Fruit fly (Drosophila melanogaster) whole organism, prepupa: ENCODE results near the gene Elp5.
A peak's percentile ranks its signal among the peaks of the same experiment; 100 is the strongest.

ENCODE experiments used
- Blimp-1 ChIP-seq: fragments of 200-800 bp; sonication (Bioruptor generic); optimal IDR thresholded peaks from 3 replicates; lab custom pipeline; 2017; ENCODE audit warnings: missing biosample characterization, missing genetic modification characterization, mild to moderate bottlenecking, moderate library complexity, missing genetic modification reagents
- CG10631 ChIP-seq: fragments of 200-800 bp; sonication (Bioruptor generic); optimal IDR thresholded peaks from 2 replicates; lab custom pipeline; 2016; ENCODE audit warnings: missing biosample characterization, missing genetic modification characterization
- CG10669 ChIP-seq: fragments of 200-800 bp; sonication (Bioruptor generic); optimal IDR thresholded peaks from 3 replicates; lab custom pipeline; 2018; ENCODE audit warnings: missing biosample characterization, mild to moderate bottlenecking, missing genetic modification characterization, moderate library complexity
- CG11294 ChIP-seq: fragments of 200-800 bp; sonication (Bioruptor generic); IDR thresholded peaks from 2 replicates; pipeline ENCODE4 v1.3.6; 2022; ENCODE audit warnings: missing biosample characterization, missing genetic modification characterization
- CG11902 ChIP-seq: fragments of 200-800 bp; sonication (Bioruptor generic); optimal IDR thresholded peaks from 3 replicates; lab custom pipeline; 2016; ENCODE audit warnings: missing biosample characterization, missing genetic modification characterization
- CG15336 ChIP-seq: fragments of 200-800 bp; sonication (Bioruptor generic); IDR thresholded peaks from 2 replicates; pipeline ENCODE4 v1.3.6; 2022; ENCODE audit warnings: missing biosample characterization, missing genetic modification characterization
- CG1621 ChIP-seq: fragments of 200-800 bp; sonication (Bioruptor generic); optimal IDR thresholded peaks from 3 replicates; lab custom pipeline; 2018; ENCODE audit warnings: missing biosample characterization, mild to moderate bottlenecking, missing genetic modification characterization
- CG16779 ChIP-seq: fragments of 200-800 bp; sonication (Bioruptor generic); optimal IDR thresholded peaks from 3 replicates; lab custom pipeline; 2017; ENCODE audit warnings: missing biosample characterization, mild to moderate bottlenecking, missing genetic modification characterization
- CG3032 ChIP-seq: fragments of 200-800 bp; optimal IDR thresholded peaks from 2 replicates; lab custom pipeline; 2019; ENCODE audit warnings: missing biosample characterization, mild to moderate bottlenecking, missing genetic modification characterization, moderate library complexity
- CG31627 ChIP-seq: fragments of 200-800 bp; sonication (Bioruptor generic); optimal IDR thresholded peaks from 3 replicates; lab custom pipeline; 2016; ENCODE audit warnings: missing biosample characterization, missing genetic modification characterization
- CG32006 ChIP-seq: fragments of 200-800 bp; sonication (Bioruptor generic); optimal IDR thresholded peaks from 3 replicates; lab custom pipeline; 2017; ENCODE audit warnings: missing biosample characterization, mild to moderate bottlenecking, missing genetic modification characterization
- CG34406 ChIP-seq: fragments of 200-800 bp; sonication (Bioruptor generic); optimal IDR thresholded peaks from 3 replicates; lab custom pipeline; 2016; ENCODE audit warnings: missing biosample characterization, missing genetic modification characterization
- CG3919 ChIP-seq: fragments of 200-800 bp; sonication (Bioruptor generic); optimal IDR thresholded peaks from 3 replicates; lab custom pipeline; 2016; ENCODE audit warnings: missing biosample characterization, missing genetic modification characterization
- CG4318 ChIP-seq: fragments of 200-800 bp; sonication (Bioruptor generic); optimal IDR thresholded peaks from 3 replicates; lab custom pipeline; 2017; ENCODE audit warnings: missing biosample characterization, mild to moderate bottlenecking, missing genetic modification characterization
- CG6792 ChIP-seq: fragments of 200-800 bp; sonication (Bioruptor generic); optimal IDR thresholded peaks from 3 replicates; lab custom pipeline; 2016; ENCODE audit warnings: missing biosample characterization, missing genetic modification characterization
- CG6808 ChIP-seq: fragments of 200-800 bp; sonication (Bioruptor generic); optimal IDR thresholded peaks from 3 replicates; lab custom pipeline; 2017; ENCODE audit warnings: missing biosample characterization, missing genetic modification characterization, mild to moderate bottlenecking, moderate library complexity, missing genetic modification reagents
- CG7368 ChIP-seq: fragments of 200-800 bp; sonication (Bioruptor generic); optimal IDR thresholded peaks from 3 replicates; lab custom pipeline; 2016; ENCODE audit warnings: missing biosample characterization, missing genetic modification characterization
- CG8119 ChIP-seq: fragments of 200-800 bp; sonication (Bioruptor generic); IDR thresholded peaks from 3 replicates; pipeline ENCODE4 v1.3.6; 2022; ENCODE audit warnings: missing biosample characterization, missing genetic modification characterization
- CG8319 ChIP-seq: fragments of 200-800 bp; sonication (Bioruptor generic); optimal IDR thresholded peaks from 3 replicates; lab custom pipeline; 2016; ENCODE audit warnings: missing biosample characterization, missing genetic modification characterization
- CG8632 ChIP-seq: fragments of 200-800 bp; sonication (Bioruptor generic); optimal IDR thresholded peaks from 3 replicates; lab custom pipeline; 2016; ENCODE audit warnings: missing biosample characterization, missing genetic modification characterization
- CG9139 ChIP-seq: fragments of 200-800 bp; sonication (Bioruptor generic); optimal IDR thresholded peaks from 3 replicates; lab custom pipeline; 2017; ENCODE audit warnings: missing biosample characterization, mild to moderate bottlenecking, missing genetic modification characterization
- Eip75B ChIP-seq: fragments of 200-800 bp; sonication (Bioruptor generic); optimal IDR thresholded peaks from 3 replicates; lab custom pipeline; 2016; ENCODE audit warnings: missing biosample characterization, missing genetic modification characterization
- Eip78C ChIP-seq: fragments of 200-800 bp; sonication (Bioruptor generic); peaks from one replicate; lab custom pipeline; 2016; ENCODE audit warnings: missing biosample characterization, missing genetic modification characterization
- Eip93F ChIP-seq: fragments of 200-800 bp; sonication (Bioruptor generic); optimal IDR thresholded peaks from 2 replicates; lab custom pipeline; 2016; ENCODE audit warnings: missing biosample characterization, mild to moderate bottlenecking, missing genetic modification characterization
- Ets21C ChIP-seq: fragments of 200-800 bp; sonication (Bioruptor generic); optimal IDR thresholded peaks from 3 replicates; lab custom pipeline; 2016; ENCODE audit warnings: missing biosample characterization, missing genetic modification characterization
- Ets96B ChIP-seq: fragments of 200-800 bp; optimal IDR thresholded peaks from 2 replicates; lab custom pipeline; 2019; ENCODE audit warnings: missing biosample characterization, mild to moderate bottlenecking, missing genetic modification characterization, moderate library complexity
- Gug ChIP-seq: fragments of 200-800 bp; sonication (Bioruptor generic); IDR thresholded peaks from 2 replicates; pipeline ENCODE4 v1.3.6; 2022; ENCODE audit warnings: missing biosample characterization, missing genetic modification characterization
- Hr38 ChIP-seq: sonication (Bioruptor generic); optimal IDR thresholded peaks from 2 replicates; lab custom pipeline; 2016; ENCODE audit warnings: missing biosample characterization, missing genetic modification characterization
- Hr4 ChIP-seq: fragments of 200-800 bp; sonication (Bioruptor generic); optimal IDR thresholded peaks from 3 replicates; lab custom pipeline; 2016; ENCODE audit warnings: missing biosample characterization, missing genetic modification characterization
- Met ChIP-seq: fragments of 200-800 bp; sonication (Bioruptor generic); optimal IDR thresholded peaks from 3 replicates; lab custom pipeline; 2016; ENCODE audit warnings: missing biosample characterization, missing genetic modification characterization
- OdsH ChIP-seq: fragments of 200-800 bp; sonication (Bioruptor generic); optimal IDR thresholded peaks from 3 replicates; lab custom pipeline; 2016; ENCODE audit warnings: missing biosample characterization, missing genetic modification characterization
- Smox ChIP-seq: fragments of 200-800 bp; sonication (Bioruptor generic); optimal IDR thresholded peaks from 3 replicates; lab custom pipeline; 2016; ENCODE audit warnings: missing biosample characterization, missing genetic modification characterization
- Sox102F ChIP-seq: fragments of 200-800 bp; sonication (Bioruptor generic); optimal IDR thresholded peaks from 2 replicates; lab custom pipeline; 2016; ENCODE audit warnings: missing biosample characterization, mild to moderate bottlenecking, missing genetic modification characterization
- Sox14 ChIP-seq: fragments of 200-800 bp; sonication (Bioruptor generic); optimal IDR thresholded peaks from 3 replicates; lab custom pipeline; 2016; ENCODE audit warnings: missing biosample characterization, missing genetic modification characterization
- Sox15 ChIP-seq: fragments of 200-800 bp; sonication (Bioruptor generic); optimal IDR thresholded peaks from 3 replicates; lab custom pipeline; 2016; ENCODE audit warnings: missing biosample characterization, missing genetic modification characterization
- achi ChIP-seq: fragments of 200-800 bp; sonication (Bioruptor generic); optimal IDR thresholded peaks from 3 replicates; lab custom pipeline; 2016; ENCODE audit warnings: missing biosample characterization, missing genetic modification characterization
- acj6 ChIP-seq: fragments of 200-800 bp; sonication (Bioruptor generic); optimal IDR thresholded peaks from 3 replicates; lab custom pipeline; 2016; ENCODE audit warnings: missing biosample characterization, missing genetic modification characterization
- cyc ChIP-seq: fragments of 200-800 bp; sonication (Bioruptor generic); optimal IDR thresholded peaks from 3 replicates; lab custom pipeline; 2016; ENCODE audit warnings: missing biosample characterization, missing genetic modification characterization
- dac ChIP-seq: fragments of 200-800 bp; sonication (Bioruptor generic); optimal IDR thresholded peaks from 2 replicates; lab custom pipeline; 2017; ENCODE audit warnings: missing biosample characterization, mild to moderate bottlenecking, missing genetic modification characterization
- dsx ChIP-seq: fragments of 200-800 bp; optimal IDR thresholded peaks from 3 replicates; lab custom pipeline; 2019; ENCODE audit warnings: missing biosample characterization, mild to moderate bottlenecking, missing genetic modification characterization, moderate library complexity; ENCODE audit not compliant: poor library complexity, severe bottlenecking
- esn ChIP-seq: fragments of 200-800 bp; sonication (Bioruptor generic); optimal IDR thresholded peaks from 2 replicates; lab custom pipeline; 2016; ENCODE audit warnings: missing biosample characterization, mild to moderate bottlenecking, missing genetic modification characterization, moderate library complexity
- fd59A ChIP-seq: fragments of 200-800 bp; sonication (Bioruptor generic); optimal IDR thresholded peaks from 2 replicates; lab custom pipeline; 2017; ENCODE audit warnings: missing biosample characterization, mild to moderate bottlenecking, missing genetic modification characterization, missing genetic modification reagents
- fkh ChIP-seq: fragments of 200-800 bp; sonication (Bioruptor generic); optimal IDR thresholded peaks from 3 replicates; lab custom pipeline; 2017; ENCODE audit warnings: missing biosample characterization, mild to moderate bottlenecking, missing genetic modification characterization, moderate library complexity
- lz ChIP-seq: fragments of 200-800 bp; sonication (Bioruptor generic); optimal IDR thresholded peaks from 3 replicates; lab custom pipeline; 2016; ENCODE audit warnings: missing biosample characterization, missing genetic modification characterization
- net ChIP-seq: fragments of 200-800 bp; sonication (Bioruptor generic); optimal IDR thresholded peaks from 3 replicates; lab custom pipeline; 2016; ENCODE audit warnings: missing biosample characterization, missing genetic modification characterization
- pdm3 ChIP-seq: fragments of 200-800 bp; sonication (Bioruptor generic); optimal IDR thresholded peaks from 3 replicates; lab custom pipeline; 2016; ENCODE audit warnings: missing biosample characterization, missing genetic modification characterization
- salr ChIP-seq, 2 experiments: fragments of 200-800 bp; sonication (Bioruptor generic); optimal IDR thresholded peaks; 3 replicates each; lab custom pipeline; 2016 to 2018; ENCODE audit warnings: missing biosample characterization in 2 of 2, missing genetic modification characterization in 2 of 2, mild to moderate bottlenecking in 1 of 2
- spab ChIP-seq: fragments of 200-800 bp; sonication (Bioruptor generic); optimal IDR thresholded peaks from 2 replicates; lab custom pipeline; 2017; ENCODE audit warnings: missing biosample characterization, mild to moderate bottlenecking, missing genetic modification characterization, missing genetic modification reagents
- ss ChIP-seq, 2 experiments: fragments of 200-800 bp; sonication (Bioruptor generic); optimal IDR thresholded peaks; 2 replicates in 1 of 2; 3 replicates in 1 of 2; lab custom pipeline; 2017 to 2018; ENCODE audit warnings: mild to moderate bottlenecking in 2 of 2, missing biosample characterization in 2 of 2, missing genetic modification characterization in 2 of 2, moderate library complexity in 1 of 2
- svp ChIP-seq: fragments of 200-800 bp; sonication (Bioruptor generic); peaks from one replicate; lab custom pipeline; 2016; ENCODE audit warnings: missing biosample characterization, missing genetic modification characterization
- topi ChIP-seq: fragments of 200-800 bp; sonication (Bioruptor generic); optimal IDR thresholded peaks from 3 replicates; lab custom pipeline; 2016; ENCODE audit warnings: missing biosample characterization, missing genetic modification characterization
- vri ChIP-seq: fragments of 200-800 bp; sonication (Bioruptor generic); optimal IDR thresholded peaks from 3 replicates; lab custom pipeline; 2016; ENCODE audit warnings: missing biosample characterization, mild to moderate bottlenecking, missing genetic modification characterization

Gene Elp5

dm6 chr3L:2257412-2257862 lies at the start of gene Elp5, which contains the start of gene CG1275:
Gene Elp5 (plus strand): TSS chr3L:2257456.
Gene CG1275 (minus strand): TSS chr3L:2257423.
- TF ChIP-seq svp (GFP tag; lab: Kevin White, UChicago) = peak; percentile 100
- TF ChIP-seq salr (GFP tag; optimal IDR thresholded peaks at IDR 0.05; lab: Kevin White, UChicago) = peak; percentile 97 to 98
- peak; percentile 99 for TF ChIP-seq esn (GFP tag; lab: Kevin White, UChicago)
- TF ChIP-seq fd59A (GFP tag; lab: Kevin White, UChicago) = peak; percentile 98
- TF ChIP-seq net (GFP tag; lab: Kevin White, UChicago) = peak; percentile 99
- peak; percentile 97 for TF ChIP-seq vri
- TF ChIP-seq CG8119 (GFP tag; lab: Robert Waterston, UW) = peak; percentile 99
- TF ChIP-seq cyc (GFP tag; lab: Kevin White, UChicago) = peak; percentile 98
- TF ChIP-seq Ets96B (tag; lab: Kevin White, UChicago) = peak; percentile 96
- peak; percentile 98 for TF ChIP-seq CG1621 (tag; lab: Kevin White, UChicago)
- peak; percentile 98 for TF ChIP-seq CG6792 (GFP tag; lab: Kevin White, UChicago)
- peak; percentile 99 for TF ChIP-seq CG10631 (GFP tag; lab: Kevin White, UChicago)
- peak; percentile 99 for TF ChIP-seq Gug (GFP tag; lab: Robert Waterston, UW)
- peak; percentile 100 for TF ChIP-seq Eip78C (GFP tag; lab: Kevin White, UChicago)
- TF ChIP-seq CG8632 (GFP tag; lab: Kevin White, UChicago) = peak; percentile 98
- TF ChIP-seq CG32006 (GFP tag; lab: Kevin White, UChicago) = peak; percentile 99
- TF ChIP-seq fkh (GFP tag; lab: Kevin White, UChicago) = peak; percentile 97
- TF ChIP-seq Eip93F (GFP tag; lab: Kevin White, UChicago) = peak; percentile 95
- peak; percentile 95 for TF ChIP-seq spab (GFP tag; lab: Kevin White, UChicago)
- peak; percentile 96 for TF ChIP-seq CG11902 (GFP tag; lab: Kevin White, UChicago)
- peak; percentile 98 for TF ChIP-seq Ets21C (GFP tag; lab: Kevin White, UChicago)
- peak; percentile 95 to 99 for TF ChIP-seq ss (GFP tag; optimal IDR thresholded peaks at IDR 0.05; lab: Kevin White, UChicago)
- peak; percentile 99 for TF ChIP-seq OdsH (GFP tag; lab: Kevin White, UChicago)
- TF ChIP-seq Smox (GFP tag; lab: Kevin White, UChicago) = peak; percentile 98
- TF ChIP-seq CG4318 (GFP tag; lab: Kevin White, UChicago) = peak; percentile 98
- TF ChIP-seq CG15336 (GFP tag; lab: Robert Waterston, UW) = peak; percentile 99
- TF ChIP-seq CG6808 (GFP tag; lab: Kevin White, UChicago) = peak; percentile 100
- peak; percentile 97 for TF ChIP-seq dsx (GFP tag; lab: Kevin White, UChicago)
- peak; percentile 99 for TF ChIP-seq CG11294 (GFP tag; lab: Robert Waterston, UW)
- TF ChIP-seq Sox15 = peak; percentile 98
- TF ChIP-seq Sox14 (GFP tag; lab: Kevin White, UChicago) = peak; percentile 99
- TF ChIP-seq lz (GFP tag; lab: Kevin White, UChicago) = peak; percentile 99
- peak; percentile 99 for TF ChIP-seq acj6
- TF ChIP-seq Sox102F = peak; percentile 99
- TF ChIP-seq CG16779 = peak; percentile 94
- TF ChIP-seq dac (GFP tag; lab: Kevin White, UChicago) = peak; percentile 98
- peak; percentile 95 for TF ChIP-seq Blimp-1
- TF ChIP-seq CG9139 = peak; percentile 97
- TF ChIP-seq Met (GFP tag; lab: Kevin White, UChicago) = peak; percentile 99
- peak; percentile 98 for TF ChIP-seq topi (GFP tag; lab: Kevin White, UChicago)
- peak; percentile 88 for TF ChIP-seq Hr38 (GFP tag; lab: Kevin White, UChicago)
- peak; percentile 98 for TF ChIP-seq CG34406 (GFP tag; lab: Kevin White, UChicago)
- TF ChIP-seq Eip75B (GFP tag; lab: Kevin White, UChicago) = peak; percentile 99
- peak; percentile 98 for TF ChIP-seq CG8319
- peak; percentile 99 for TF ChIP-seq CG31627
- peak; percentile 99 for TF ChIP-seq pdm3 (GFP tag; lab: Kevin White, UChicago)
- peak; percentile 98 for TF ChIP-seq CG10669 (GFP tag; lab: Kevin White, UChicago)
- peak; percentile 98 for TF ChIP-seq CG3919 (GFP tag; lab: Kevin White, UChicago)
- TF ChIP-seq Hr4 (GFP tag; lab: Kevin White, UChicago) = peak; percentile 99
- peak; percentile 92 for TF ChIP-seq CG7368
- TF ChIP-seq achi = peak; percentile 98
- peak; percentile 99 for TF ChIP-seq CG3032
